Worm (Caenorhabditis elegans) whole organism, late embryonic: Measurements from ENCODE around the gene F01F1.2.

ENCODE experiments used
- C08G9.2 ChIP-seq: sonication (generic microtip); optimal IDR thresholded peaks from 2 replicates; lab custom pipeline; 2016; ENCODE audit warnings: mild to moderate bottlenecking, missing genetic modification characterization, moderate library complexity, missing compliant biosample characterization
- K09A11.1 ChIP-seq: sonication (generic microtip); optimal IDR thresholded peaks from 2 replicates; lab custom pipeline; 2017; ENCODE audit warnings: antibody characterized with exemption, mild to moderate bottlenecking, missing genetic modification characterization, missing compliant biosample characterization; ENCODE audit not compliant: insufficient read depth
- ahr-1 ChIP-seq: sonication (generic microtip); optimal IDR thresholded peaks from 2 replicates; lab custom pipeline; 2016; ENCODE audit warnings: missing genetic modification characterization, missing compliant biosample characterization
- ceh-18 ChIP-seq: sonication (generic microtip); optimal IDR thresholded peaks from 2 replicates; lab custom pipeline; 2016; ENCODE audit warnings: missing genetic modification characterization, missing compliant biosample characterization
- ceh-22 ChIP-seq: sonication (generic microtip); optimal IDR thresholded peaks from 2 replicates; lab custom pipeline; 2017; ENCODE audit warnings: missing biosample characterization, missing genetic modification characterization
- ceh-30 ChIP-seq: fragments of 150-350 bp; optimal IDR thresholded peaks from 2 replicates; lab custom pipeline; 2014; ENCODE audit warnings: missing biosample characterization, missing genetic modification characterization
- ceh-34 ChIP-seq: sonication (generic microtip); optimal IDR thresholded peaks from 2 replicates; lab custom pipeline; 2016; ENCODE audit warnings: mild to moderate bottlenecking, missing genetic modification characterization, missing compliant biosample characterization
- ceh-45 ChIP-seq: fragments of 200-800 bp; sonication (Bioruptor generic); IDR thresholded peaks from 2 replicates; pipeline ENCODE4 v1.3.6; 2022; ENCODE audit warnings: missing genetic modification reagents, missing genetic modification characterization, missing compliant biosample characterization
- ceh-48 ChIP-seq: sonication (generic microtip); optimal IDR thresholded peaks from 2 replicates; lab custom pipeline; 2016; ENCODE audit warnings: missing genetic modification characterization, inconsistent platforms, missing compliant biosample characterization
- ceh-6 ChIP-seq: fragments of 200-800 bp; sonication (Bioruptor generic); optimal IDR thresholded peaks from 2 replicates; lab custom pipeline; 2018; ENCODE audit warnings: mild to moderate bottlenecking, missing genetic modification characterization, missing compliant biosample characterization
- dmd-4 ChIP-seq: sonication (generic microtip); optimal IDR thresholded peaks from 2 replicates; lab custom pipeline; 2016; ENCODE audit warnings: borderline replicate concordance, missing genetic modification characterization, missing compliant biosample characterization
- dve-1 ChIP-seq: sonication (generic microtip); optimal IDR thresholded peaks from 2 replicates; lab custom pipeline; 2017; ENCODE audit warnings: antibody characterized with exemption, mild to moderate bottlenecking, missing genetic modification characterization, missing compliant biosample characterization
- elt-2 ChIP-seq: sonication (generic microtip); optimal IDR thresholded peaks from 2 replicates; lab custom pipeline; 2016; ENCODE audit warnings: missing genetic modification reagents, missing genetic modification characterization, missing compliant biosample characterization
- ets-4 ChIP-seq: sonication (generic microtip); optimal IDR thresholded peaks from 2 replicates; lab custom pipeline; 2016; ENCODE audit warnings: missing genetic modification characterization, missing compliant biosample characterization
- eyg-1 ChIP-seq: sonication (generic microtip); optimal IDR thresholded peaks from 2 replicates; lab custom pipeline; 2016; ENCODE audit warnings: missing genotype, missing genetic modification characterization, missing compliant biosample characterization
- fkh-10 ChIP-seq: fragments of 150-350 bp; optimal IDR thresholded peaks from 2 replicates; lab custom pipeline; 2014; ENCODE audit warnings: missing biosample characterization, missing genetic modification reagents, missing genetic modification characterization
- hlh-30 ChIP-seq: sonication (generic microtip); optimal IDR thresholded peaks from 2 replicates; lab custom pipeline; 2017; ENCODE audit warnings: antibody characterized with exemption, missing genetic modification characterization, missing compliant biosample characterization; ENCODE audit not compliant: insufficient read depth
- hlh-8 ChIP-seq: sonication (generic microtip); optimal IDR thresholded peaks from 2 replicates; lab custom pipeline; 2016; ENCODE audit warnings: missing genotype, missing genetic modification characterization, missing compliant biosample characterization
- lim-6 ChIP-seq: sonication (generic microtip); optimal IDR thresholded peaks from 2 replicates; lab custom pipeline; 2016; ENCODE audit warnings: missing genetic modification characterization, missing compliant biosample characterization
- nfya-1 ChIP-seq: sonication (generic microtip); optimal IDR thresholded peaks from 2 replicates; lab custom pipeline; 2017; ENCODE audit warnings: missing genetic modification characterization, mild to moderate bottlenecking, missing compliant biosample characterization, antibody characterized with exemption, moderate library complexity
- odd-2 ChIP-seq: sonication (generic microtip); optimal IDR thresholded peaks from 2 replicates; lab custom pipeline; 2017; ENCODE audit warnings: antibody characterized with exemption, mild to moderate bottlenecking, missing genetic modification characterization, missing compliant biosample characterization
- pha-2 ChIP-seq: sonication (generic microtip); optimal IDR thresholded peaks from 2 replicates; lab custom pipeline; 2017; ENCODE audit warnings: mild to moderate bottlenecking, missing genetic modification characterization, missing compliant biosample characterization
- pqm-1 ChIP-seq: sonication (generic microtip); optimal IDR thresholded peaks from 2 replicates; lab custom pipeline; 2016; ENCODE audit warnings: missing genetic modification characterization, missing compliant biosample characterization
- ref-2 ChIP-seq: sonication (generic microtip); optimal IDR thresholded peaks from 2 replicates; lab custom pipeline; 2016; ENCODE audit warnings: missing genetic modification characterization, missing compliant biosample characterization
- sdc-2 ChIP-seq: sonication (generic microtip); optimal IDR thresholded peaks from 2 replicates; lab custom pipeline; 2016; ENCODE audit warnings: missing genotype, missing genetic modification characterization, missing compliant biosample characterization
- sox-2 ChIP-seq: fragments of 200-800 bp; sonication (Bioruptor generic); IDR thresholded peaks from 2 replicates; pipeline ENCODE4 v1.3.6; 2022; ENCODE audit warnings: missing genetic modification reagents, missing genetic modification characterization, missing compliant biosample characterization
- sox-4 ChIP-seq: sonication (generic microtip); optimal IDR thresholded peaks from 2 replicates; lab custom pipeline; 2017; ENCODE audit warnings: mild to moderate bottlenecking, missing genetic modification characterization, inconsistent platforms, missing compliant biosample characterization
- tbx-7 ChIP-seq: sonication (generic microtip); optimal IDR thresholded peaks from 2 replicates; lab custom pipeline; 2016; ENCODE audit warnings: missing genotype, missing genetic modification characterization, missing compliant biosample characterization
- ttx-3 ChIP-seq: sonication (generic microtip); optimal IDR thresholded peaks from 2 replicates; lab custom pipeline; 2016; ENCODE audit warnings: missing genetic modification reagents, missing genetic modification characterization, missing compliant biosample characterization
- unc-3 ChIP-seq, 2 experiments: fragments of 200-800 bp in 1 of 2; sonication (Bioruptor generic) in 1 of 2; sonication (generic microtip) in 1 of 2; conservative IDR thresholded peaks in 1 of 2; optimal IDR thresholded peaks in 1 of 2; 2 replicates each; pipeline versions ENCODE4 v1.3.6 to Lab custom; 2016 to 2022; ENCODE audit warnings: missing compliant biosample characterization in 2 of 2, missing genetic modification characterization in 2 of 2, missing genetic modification reagents in 1 of 2
- unc-42 ChIP-seq: sonication (generic microtip); optimal IDR thresholded peaks from 2 replicates; lab custom pipeline; 2016; ENCODE audit warnings: missing genotype, missing genetic modification characterization, missing compliant biosample characterization
- unc-55 ChIP-seq: sonication (generic microtip); optimal IDR thresholded peaks from 2 replicates; lab custom pipeline; 2017; ENCODE audit warnings: missing biosample characterization, missing genetic modification reagents, missing genetic modification characterization

Gene F01F1.2

DNA sequence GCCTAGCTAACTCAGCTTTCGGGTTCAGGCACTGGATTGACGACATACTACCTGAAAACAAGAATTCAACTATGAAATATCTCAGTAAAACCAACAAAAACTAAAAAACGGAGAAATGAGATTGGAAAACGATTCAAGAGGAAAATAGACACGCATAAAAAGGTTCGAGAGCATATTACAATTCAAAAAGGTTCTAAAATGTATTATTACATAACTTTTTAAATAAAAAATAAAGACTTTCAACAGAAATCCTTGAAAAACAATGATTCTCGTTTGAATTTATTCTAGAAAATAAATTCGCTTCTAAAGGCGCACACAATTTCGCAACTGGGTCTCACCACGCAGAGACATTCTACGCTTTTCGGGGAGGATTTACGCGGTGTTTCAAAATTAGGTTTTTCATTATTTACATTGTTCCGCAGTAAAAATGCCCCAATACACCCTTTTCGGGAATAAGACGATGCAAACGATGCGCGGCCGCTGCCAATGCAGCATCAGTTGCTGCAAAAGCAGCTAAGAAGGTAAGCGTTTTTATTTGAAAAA, 22.6 kb upstream of the F01F1.2 start, which contains the start of the genes cct-6 and alh-9 (continued):
- TF ChIP-seq ceh-45 (GFP tag; lab: Robert Waterston, UW): no peak
- TF ChIP-seq lim-6: no peak
- TF ChIP-seq odd-2: no peak
- TF ChIP-seq tbx-7 (tag; lab: Kevin White, UChicago): no peak
- no peak for TF ChIP-seq sox-2 (GFP tag; lab: Robert Waterston, UW)
- TF ChIP-seq eyg-1 (tag; lab: Kevin White, UChicago): no peak
- TF ChIP-seq ceh-48: no peak
- no peak for TF ChIP-seq sdc-2 (tag; lab: Kevin White, UChicago)
- no peak for TF ChIP-seq unc-3 (GFP tag; conservative IDR thresholded peaks at IDR 0.05; lab: Robert Waterston, UW)
- TF ChIP-seq unc-3 (tag; optimal IDR thresholded peaks at IDR 0.05; lab: Kevin White, UChicago): no peak
- no peak for TF ChIP-seq hlh-30 (tag; lab: Kevin White, UChicago)
- no peak for TF ChIP-seq dmd-4 (tag; lab: Kevin White, UChicago)
- no peak for TF ChIP-seq ahr-1 (tag; lab: Kevin White, UChicago)
- TF ChIP-seq ceh-34: peak; percentile 7
- peak; percentile 56 for TF ChIP-seq unc-55 (GFP tag; lab: Kevin White, UChicago)
- TF ChIP-seq dve-1: peak; percentile 64

DNA sequence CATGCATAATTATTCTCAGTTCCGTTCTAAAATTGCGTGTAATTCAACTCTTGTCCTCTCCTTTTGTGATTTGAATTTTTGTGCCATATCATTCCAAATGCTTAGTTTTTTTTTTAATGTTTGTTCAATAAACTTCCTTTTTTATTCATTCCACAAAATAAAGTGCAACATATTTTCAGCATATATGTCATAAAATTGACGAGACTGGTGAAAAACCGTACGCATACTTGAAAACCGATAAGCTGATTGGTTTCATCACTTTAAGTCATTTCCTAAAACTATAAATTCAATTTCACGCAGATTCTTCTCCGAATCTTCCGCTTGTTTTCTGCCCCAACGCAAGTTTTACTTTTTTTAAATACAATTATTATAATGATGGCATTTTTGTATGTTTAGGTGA, 19.3 kb upstream of the F01F1.2 start, which contains the start of gene dpf-4:
Gene dpf-4 (plus strand): TSS at position 301 of the 400 bp plus-strand sequence.
- TF ChIP-seq ceh-30 (tag; lab: Kevin White, UChicago): no peak
- no peak for TF ChIP-seq fkh-10 (GFP tag; lab: Kevin White, UChicago)
- TF ChIP-seq C08G9.2 (tag; lab: Kevin White, UChicago): no peak
- no peak for TF ChIP-seq pqm-1 (tag; lab: Kevin White, UChicago)
- TF ChIP-seq hlh-8 (tag; lab: Kevin White, UChicago): no peak
- TF ChIP-seq ttx-3 (tag; lab: Kevin White, UChicago): no peak
- no peak for TF ChIP-seq sox-4 (tag; lab: Kevin White, UChicago)
- TF ChIP-seq ceh-6 (GFP tag; lab: Kevin White, UChicago): no peak
- TF ChIP-seq unc-42 (tag; lab: Kevin White, UChicago): no peak
- TF ChIP-seq tbx-7 (tag; lab: Kevin White, UChicago): no peak
- no peak for TF ChIP-seq nfya-1 (tag; lab: Kevin White, UChicago)
- no peak for TF ChIP-seq ceh-22 (tag; lab: Kevin White, UChicago)
- no peak for TF ChIP-seq K09A11.1 (tag; lab: Kevin White, UChicago)
- TF ChIP-seq, all 69 proteins: peak for 0

DNA sequence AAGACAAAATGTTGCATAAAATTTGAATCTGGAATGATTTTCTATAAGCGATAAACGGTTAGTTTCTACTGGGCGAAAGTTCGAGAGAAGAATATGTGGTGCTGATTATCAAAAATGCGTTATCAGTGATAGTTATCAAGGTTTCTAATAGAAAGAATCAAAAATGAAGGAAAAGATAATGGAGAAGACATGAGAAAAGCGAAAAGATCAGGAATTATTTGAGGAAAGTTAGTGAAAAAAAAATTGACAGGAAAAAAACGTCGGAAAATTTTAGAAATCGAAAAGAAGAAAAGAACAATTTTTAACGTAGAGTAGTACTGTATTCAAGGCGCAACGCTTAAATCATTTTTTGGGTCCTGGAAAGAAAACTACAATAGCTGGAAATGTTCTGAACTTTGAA, 14.6 kb upstream of the F01F1.2 start, which contains the start of gene dnpp-1:
Gene dnpp-1 (minus strand): TSS at position 30 of the 400 bp plus-strand sequence.
- TF ChIP-seq unc-3 (GFP tag; conservative IDR thresholded peaks at IDR 0.05; lab: Robert Waterston, UW) (no peak), unc-3 (tag; optimal IDR thresholded peaks at IDR 0.05; lab: Kevin White, UChicago) (no peak), ref-2 (tag; lab: Kevin White, UChicago) (no peak), unc-55 (GFP tag; lab: Kevin White, UChicago) (no peak), tbx-7 (tag; lab: Kevin White, UChicago) (no peak), ceh-18 (tag; lab: Kevin White, UChicago) (no peak), elt-2 (peak; percentile 95), lim-6 (no peak), pha-2 (no peak)

DNA sequence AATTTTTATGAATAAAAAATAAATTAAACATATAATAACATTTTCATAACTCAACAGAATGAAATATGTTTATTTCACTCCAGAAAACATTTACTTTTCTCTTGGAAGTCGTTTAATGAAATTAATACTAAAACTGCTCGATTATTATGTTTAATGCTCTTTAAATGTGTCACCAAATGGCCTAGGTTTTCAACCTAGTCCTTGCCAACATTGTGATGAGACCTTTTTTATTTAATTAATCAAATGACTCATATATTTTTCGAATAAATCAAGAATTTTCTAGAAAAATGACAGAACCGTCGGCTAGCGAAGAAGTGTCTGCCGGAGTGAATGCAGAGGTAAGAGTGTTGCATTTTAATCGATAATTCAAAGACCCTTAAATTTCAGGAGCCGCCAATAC, 14.1 kb upstream of the F01F1.2 start, which contains the start of gene rabn-5:
Gene rabn-5 (plus strand): TSS at position 284 of the 400 bp plus-strand sequence.
- peak; percentile 58 for TF ChIP-seq unc-42 (tag; lab: Kevin White, UChicago)
- no peak for TF ChIP-seq pha-2
- no peak for TF ChIP-seq ahr-1 (tag; lab: Kevin White, UChicago)
- TF ChIP-seq ets-4: peak; percentile 42
- TF ChIP-seq unc-55 (GFP tag; lab: Kevin White, UChicago): peak; percentile 12
- TF ChIP-seq, all 69 proteins: peak for 3
